Fruit fly (Drosophila melanogaster): ENCODE results near the gene CG7600.

Gene CG7600

DNA sequence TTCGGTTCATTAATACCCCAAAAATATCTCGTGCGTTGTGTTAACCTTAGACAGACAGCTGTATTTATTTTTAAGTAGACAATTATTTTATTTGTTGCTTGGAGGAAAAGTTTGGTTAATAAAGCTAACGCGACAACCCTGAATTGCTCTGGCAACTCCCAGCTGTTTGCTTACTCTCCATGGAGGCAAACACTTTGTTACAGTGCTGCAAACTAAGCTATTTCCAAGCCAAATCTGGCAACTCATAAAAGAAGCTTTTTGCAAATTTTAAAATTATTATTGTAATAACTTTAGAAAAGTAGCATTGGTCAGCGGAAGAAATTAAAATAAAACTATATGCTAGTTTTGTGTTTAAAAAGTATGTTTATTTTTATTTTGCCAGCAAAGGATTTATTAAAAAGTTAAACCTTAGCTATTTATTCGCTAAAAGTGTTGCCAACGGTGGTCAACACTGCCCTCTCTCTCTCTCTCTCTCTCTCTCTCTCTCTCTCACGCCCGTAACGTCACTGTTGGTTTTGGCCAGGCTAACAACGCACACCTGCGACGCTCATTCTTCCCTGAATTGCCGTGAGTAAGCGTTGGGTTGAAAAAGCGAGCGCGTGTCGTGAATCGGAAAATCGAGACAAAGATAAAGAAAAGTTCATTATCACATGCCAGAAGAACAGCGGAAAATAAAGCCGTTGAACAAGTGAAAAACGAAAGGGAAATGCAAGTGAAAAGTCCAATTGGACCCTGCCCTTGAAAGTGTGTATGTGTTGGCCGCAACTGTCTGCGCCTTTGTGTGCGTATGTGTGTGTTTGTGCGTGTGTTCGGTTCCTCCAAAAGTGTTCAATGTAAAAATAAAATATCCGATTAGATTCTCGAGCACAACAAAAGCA, 4.9 kb downstream of the CG7600 start (continued):
- peak; percentile 76 for TF ChIP-seq CG17385 (GFP tag; optimal IDR thresholded peaks at IDR 0.05)
- peak; percentile 79 for TF ChIP-seq CG10959 (GFP tag; IDR thresholded peaks at IDR 0.05)
- TF ChIP-seq Spps (tag; optimal IDR thresholded peaks at IDR 0.05): peak; percentile 51
- peak; percentile 74 for TF ChIP-seq CG17361 (GFP tag; IDR thresholded peaks at IDR 0.05)
- TF ChIP-seq Dp (GFP tag; optimal IDR thresholded peaks at IDR 0.05): no peak
- peak; percentile 75 for TF ChIP-seq wor (GFP tag; IDR thresholded peaks at IDR 0.05)
- peak; percentile 12; the same call in 1 of the 2 replicates for TF ChIP-seq Scr (GFP tag; IDR thresholded peaks at IDR 0.05; ENCODE audit: partially characterized antibody)
- no peak for TF ChIP-seq CG17912 (GFP tag; optimal IDR thresholded peaks at IDR 0.05)
- TF ChIP-seq pros (GFP tag; optimal IDR thresholded peaks at IDR 0.05): no peak
- peak; percentile 78 for TF ChIP-seq ssp (GFP tag; IDR thresholded peaks at IDR 0.05)
- peak; percentile 84 for TF ChIP-seq Elba2 (GFP tag; optimal IDR thresholded peaks at IDR 0.05)
- TF ChIP-seq Optix (GFP tag; IDR thresholded peaks at IDR 0.05): peak; percentile 91
- TF ChIP-seq dm (GFP tag; optimal IDR thresholded peaks at IDR 0.05): peak; percentile 9
- TF ChIP-seq eve (GFP tag; optimal IDR thresholded peaks at IDR 0.05): no peak
- peak; percentile 98 for TF ChIP-seq sens (GFP tag)
- TF ChIP-seq Sry-δ (GFP tag; optimal IDR thresholded peaks at IDR 0.05): peak; percentile 42
- peak; percentile 82 for TF ChIP-seq pnt (GFP tag; optimal IDR thresholded peaks at IDR 0.05)
- peak; percentile 69 for TF ChIP-seq Bdp1 (GFP tag; optimal IDR thresholded peaks at IDR 0.05)
- TF ChIP-seq scrt (GFP tag; optimal IDR thresholded peaks at IDR 0.05): peak; percentile 75
- peak; percentile 81 for TF ChIP-seq CoRest (tag; optimal IDR thresholded peaks at IDR 0.05)
- peak; percentile 89 for TF ChIP-seq CG10209 (GFP tag; optimal IDR thresholded peaks at IDR 0.05)
- peak; percentile 89 for TF ChIP-seq CG15514 (GFP tag; optimal IDR thresholded peaks at IDR 0.05)
- TF ChIP-seq Taf1 (GFP tag; IDR thresholded peaks at IDR 0.05): peak; percentile 94
- peak; percentile 86 for TF ChIP-seq CG32772 (GFP tag; IDR thresholded peaks at IDR 0.05)
- TF ChIP-seq caup (GFP tag; optimal IDR thresholded peaks at IDR 0.05; ENCODE audit: severe bottlenecking): peak; percentile 93
- peak; percentile 88 for TF ChIP-seq CG11398 (GFP tag; optimal IDR thresholded peaks at IDR 0.05)
- TF ChIP-seq Fer3 (tag; optimal IDR thresholded peaks at IDR 0.05): peak; percentile 90
- TF ChIP-seq CG3065 (GFP tag; optimal IDR thresholded peaks at IDR 0.05): peak; percentile 50
- no peak for TF ChIP-seq gfzf (GFP tag; optimal IDR thresholded peaks at IDR 0.05)
- peak; percentile 96 for TF ChIP-seq chm (GFP tag; IDR thresholded peaks at IDR 0.05)
- peak; percentile 40 for TF ChIP-seq CG10565 (GFP tag; optimal IDR thresholded peaks at IDR 0.05)
- TF ChIP-seq Neu2 (GFP tag; optimal IDR thresholded peaks at IDR 0.05; ENCODE audit: borderline replicate concordance): peak; percentile 47
- TF ChIP-seq sim (GFP tag; IDR thresholded peaks at IDR 0.05): peak; percentile 85
- peak; percentile 98 for TF ChIP-seq vvl (GFP tag; IDR thresholded peaks at IDR 0.05)
- peak; percentile 49 for TF ChIP-seq HLHmδ (GFP tag; optimal IDR thresholded peaks at IDR 0.05)
- TF ChIP-seq gem (tag; optimal IDR thresholded peaks at IDR 0.05): peak; percentile 92
- TF ChIP-seq CG9932 (GFP tag; IDR thresholded peaks at IDR 0.05): peak; percentile 89
- TF ChIP-seq CG30431 (GFP tag; optimal IDR thresholded peaks at IDR 0.05): peak; percentile 70
- peak; percentile 52 for TF ChIP-seq dmrt11E (tag; optimal IDR thresholded peaks at IDR 0.05)
- TF ChIP-seq CG4617 (GFP tag; optimal IDR thresholded peaks at IDR 0.05; ENCODE audit: borderline replicate concordance): peak; percentile 63
- TF ChIP-seq CG6791 (GFP tag; IDR thresholded peaks at IDR 0.05; ENCODE audit: partially characterized antibody): no peak
- peak; percentile 88 for TF ChIP-seq CG12744 (GFP tag; optimal IDR thresholded peaks at IDR 0.05)
- peak; percentile 90 for TF ChIP-seq ase (GFP tag; IDR thresholded peaks at IDR 0.05)
- peak; percentile 93 for TF ChIP-seq Atf6 (GFP tag; IDR thresholded peaks at IDR 0.05)
- peak; percentile 86 for TF ChIP-seq CG14667 (GFP tag; IDR thresholded peaks at IDR 0.05)
- TF ChIP-seq cas (GFP tag; IDR thresholded peaks at IDR 0.05): peak; percentile 91
- no peak for TF ChIP-seq CG2129 (GFP tag; IDR thresholded peaks at IDR 0.05; ENCODE audit: partially characterized antibody)
- peak; percentile 77 for TF ChIP-seq trem (tag; optimal IDR thresholded peaks at IDR 0.05)
- peak; percentile 88 for TF ChIP-seq PHDP (tag; optimal IDR thresholded peaks at IDR 0.05)
